Worm (Caenorhabditis elegans): ENCODE results near the gene F56D6.19.
"Not testable (repeated sequence)": the region's sequence is repeated elsewhere in the genome, so short reads cannot be mapped to it uniquely, and the experiment has no call there.

DNA sequence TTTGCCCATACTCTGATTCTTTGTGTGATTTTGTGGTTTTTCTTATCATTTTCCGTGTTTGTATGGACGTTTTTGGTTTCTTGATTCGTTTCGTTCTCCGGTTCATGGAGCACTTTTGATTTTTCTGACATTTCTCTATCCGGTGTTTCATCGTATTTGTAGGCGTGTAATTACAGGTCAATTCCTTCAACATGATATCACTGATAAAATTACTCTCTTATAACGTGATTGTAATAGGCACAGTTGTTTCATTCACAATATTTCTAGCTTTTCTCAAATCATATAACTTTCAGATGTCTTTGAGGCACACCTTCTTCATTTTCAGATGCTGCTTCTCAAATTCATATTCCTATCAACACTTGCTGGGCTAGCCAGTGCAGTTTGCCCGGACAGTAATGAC lies 17.8 kb downstream of the F56D6.19 start, which contains the start of gene clec-70:
- not testable (repeated sequence) for TF ChIP-seq him-1, W03F9.2 (tag; optimal IDR thresholded peaks at IDR 0.05)
